Worm (Caenorhabditis elegans): Measurements from ENCODE around the gene W07G1.1.

The W07G1.1 gene

DNA sequence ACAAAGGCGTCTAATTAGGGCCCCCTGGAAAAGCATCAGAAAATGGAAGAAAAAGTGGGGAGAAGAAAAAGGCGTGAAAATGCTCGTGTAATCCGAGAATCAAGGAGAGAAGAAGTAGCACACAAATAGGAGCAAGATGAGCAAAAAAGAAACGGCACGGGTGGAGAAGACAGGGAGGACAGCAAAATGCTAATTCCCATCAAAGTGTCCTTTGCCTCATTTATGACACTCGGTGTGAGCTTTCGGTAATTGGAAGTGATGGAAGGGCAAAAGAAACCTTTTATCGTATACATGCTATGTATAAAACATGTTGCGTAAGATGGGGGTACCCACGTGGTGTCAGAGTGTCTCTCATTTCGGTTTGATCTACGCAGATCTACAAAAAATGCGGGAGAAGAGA lies 5.9 kb downstream of the W07G1.1 start:
- TF ChIP-seq sem-4 (tag; optimal IDR thresholded peaks at IDR 0.05) (no peak), lsy-2 (tag; optimal IDR thresholded peaks at IDR 0.05) (no peak), lin-13 (GFP tag; optimal IDR thresholded peaks at IDR 0.05) (no peak), crh-2 (tag; optimal IDR thresholded peaks at IDR 0.05) (no peak), peb-1 (tag; optimal IDR thresholded peaks at IDR 0.05) (no peak)

DNA sequence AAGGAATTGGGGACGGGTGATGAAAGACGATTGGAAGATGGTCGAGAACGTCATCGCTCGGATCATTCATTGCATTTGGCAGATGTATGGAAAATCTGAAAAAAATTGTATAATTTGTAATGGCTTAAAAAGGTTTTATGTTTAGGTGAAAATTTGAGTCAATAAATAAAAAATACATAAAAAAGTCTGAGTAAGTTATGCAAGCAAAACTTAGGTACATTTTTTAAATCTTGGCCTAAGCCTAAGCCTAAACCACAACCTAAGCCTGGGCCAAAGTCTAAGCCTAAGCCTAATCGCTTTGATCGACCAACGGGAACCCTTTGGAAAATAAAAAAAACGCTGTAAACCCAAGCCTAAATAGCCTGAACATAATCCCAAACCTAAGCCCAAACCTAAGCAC lies 7.5 kb downstream of the W07G1.1 start, which contains the start of gene hot-3:
Gene hot-3 (minus strand): TSS at position 101 of the 400 bp plus-strand sequence.
- no peak for TF ChIP-seq snpc-4 (tag; optimal IDR thresholded peaks at IDR 0.05)
- no peak for TF ChIP-seq lin-11 (tag; optimal IDR thresholded peaks at IDR 0.05)
- no peak for TF ChIP-seq ceh-82 (tag; optimal IDR thresholded peaks at IDR 0.05)
- no peak for TF ChIP-seq sma-9 (GFP tag; optimal IDR thresholded peaks at IDR 0.05)
- TF ChIP-seq sma-9 (tag; optimal IDR thresholded peaks at IDR 0.05), result no peak
- no peak for TF ChIP-seq ztf-4 (tag; optimal IDR thresholded peaks at IDR 0.05)
- no peak for TF ChIP-seq ceh-16 (tag; optimal IDR thresholded peaks at IDR 0.05)
- TF ChIP-seq aly-2 (tag; optimal IDR thresholded peaks at IDR 0.05), result no peak
- TF ChIP-seq lin-39 (tag; optimal IDR thresholded peaks at IDR 0.05), result no peak
- TF ChIP-seq alr-1 (tag; optimal IDR thresholded peaks at IDR 0.05), result no peak
- no peak for TF ChIP-seq nhr-77 (tag; optimal IDR thresholded peaks at IDR 0.05)
- no peak for TF ChIP-seq sma-3 (GFP tag; optimal IDR thresholded peaks at IDR 0.05)
- TF ChIP-seq nhr-237 (tag; optimal IDR thresholded peaks at IDR 0.05), result no peak
- no peak for TF ChIP-seq F13H6.1 (tag; optimal IDR thresholded peaks at IDR 0.05)
- TF ChIP-seq sem-4 (tag; optimal IDR thresholded peaks at IDR 0.05), result no peak
- TF ChIP-seq nhr-23 (tag; optimal IDR thresholded peaks at IDR 0.05), result no peak
- TF ChIP-seq mab-5 (tag; optimal IDR thresholded peaks at IDR 0.05), result no peak
- no peak for TF ChIP-seq crh-2 (tag; optimal IDR thresholded peaks at IDR 0.05)
- TF ChIP-seq ztf-1 (GFP tag; conservative IDR thresholded peaks at IDR 0.05), result no peak
- TF ChIP-seq lin-13 (GFP tag; optimal IDR thresholded peaks at IDR 0.05), result no peak

DNA sequence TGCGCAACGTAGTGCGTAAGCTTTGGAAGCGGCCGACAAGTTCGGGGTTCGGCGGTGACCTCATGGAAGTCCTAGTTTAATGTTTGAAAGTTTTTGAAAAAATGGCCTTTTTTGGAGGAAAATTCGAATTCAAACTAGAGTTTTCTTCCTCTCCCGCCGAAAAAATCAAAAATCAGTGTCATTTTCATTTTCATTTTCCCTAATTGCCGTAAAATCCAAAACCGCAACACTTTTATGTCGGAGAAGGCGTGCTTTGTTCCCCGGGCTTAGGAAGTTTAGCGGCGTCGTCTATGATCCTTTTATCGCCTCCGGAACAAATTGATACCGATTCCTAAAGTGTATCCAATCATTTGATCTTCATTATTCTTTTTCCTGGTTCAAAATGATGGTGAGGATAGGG lies 14.5 kb downstream of the W07G1.1 start, which contains the start of gene mltn-5:
Gene mltn-5 (plus strand): TSS at position 301 of the 400 bp plus-strand sequence.
- TF ChIP-seq peb-1 (tag; optimal IDR thresholded peaks at IDR 0.05), result no peak
- no peak for TF ChIP-seq elt-1 (tag; optimal IDR thresholded peaks at IDR 0.05)
- TF ChIP-seq ceh-82 (tag; optimal IDR thresholded peaks at IDR 0.05), result no peak
- no peak for TF ChIP-seq ztf-1 (GFP tag; conservative IDR thresholded peaks at IDR 0.05)
- TF ChIP-seq sma-3 (GFP tag; optimal IDR thresholded peaks at IDR 0.05), result no peak
- no peak for TF ChIP-seq lsy-2 (tag; optimal IDR thresholded peaks at IDR 0.05)
- TF ChIP-seq lin-13 (GFP tag; optimal IDR thresholded peaks at IDR 0.05), result no peak
- no peak for TF ChIP-seq nhr-129 (tag; optimal IDR thresholded peaks at IDR 0.05)
- no peak for TF ChIP-seq nhr-25 (tag; optimal IDR thresholded peaks at IDR 0.05)
- TF ChIP-seq sem-4 (tag; optimal IDR thresholded peaks at IDR 0.05), result no peak
- TF ChIP-seq blmp-1 (tag; optimal IDR thresholded peaks at IDR 0.05; ENCODE audit: insufficient read depth), result no peak
- no peak for TF ChIP-seq nhr-10 (tag; optimal IDR thresholded peaks at IDR 0.05)

DNA sequence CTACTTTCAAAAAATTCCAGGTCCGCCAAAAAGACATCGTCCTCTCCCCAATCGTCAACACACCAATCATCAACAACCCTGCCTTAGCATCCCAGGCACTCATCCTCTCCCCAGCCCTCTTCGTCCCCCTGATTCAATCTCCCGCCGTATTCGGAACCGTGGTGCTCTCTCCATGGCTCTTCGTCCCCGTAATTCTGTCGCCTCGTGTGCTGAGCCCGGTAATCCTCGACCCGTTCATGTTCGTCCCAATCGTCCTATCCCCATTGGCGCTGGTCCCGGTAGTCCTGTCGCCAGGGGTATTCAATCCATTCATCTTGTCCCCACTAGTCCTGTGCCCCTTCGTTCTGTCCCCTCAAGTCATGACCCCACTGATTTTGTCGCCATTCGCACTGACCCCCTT lies 20.3 kb downstream of the W07G1.1 start:
- TF ChIP-seq R02D3.7 (tag; optimal IDR thresholded peaks at IDR 0.05), result no peak
- TF ChIP-seq aly-2 (tag; optimal IDR thresholded peaks at IDR 0.05), result no peak
- TF ChIP-seq nhr-6 (tag; optimal IDR thresholded peaks at IDR 0.05), result no peak
- no peak for TF ChIP-seq nhr-11 (tag; optimal IDR thresholded peaks at IDR 0.05)

DNA sequence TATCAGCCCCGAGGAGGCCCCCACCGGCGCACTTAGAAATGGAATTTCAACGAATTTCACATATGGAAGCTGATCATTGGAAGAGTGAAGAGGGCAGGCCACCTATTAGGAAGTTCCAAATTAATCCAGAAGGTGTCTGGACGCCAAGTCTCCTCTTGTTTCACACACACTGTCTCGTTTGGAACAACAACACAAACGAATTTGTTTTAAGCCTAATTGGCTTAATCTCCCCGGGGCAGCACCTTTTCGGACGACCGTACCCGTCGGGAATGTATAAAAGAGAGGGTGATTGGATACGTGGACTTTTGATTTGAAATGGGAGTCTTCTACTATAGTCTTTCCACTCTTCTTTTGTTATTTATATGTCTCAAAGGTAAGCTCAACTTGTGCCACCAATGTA lies 23.4 kb downstream of the W07G1.1 start, which contains the start of gene mltn-3:
Gene mltn-3 (plus strand): TSS at position 301 of the 400 bp plus-strand sequence.
- TF ChIP-seq unc-62 (GFP tag; optimal IDR thresholded peaks at IDR 0.05), result no peak
- TF ChIP-seq crh-2 (tag; optimal IDR thresholded peaks at IDR 0.05), result no peak
- no peak for TF ChIP-seq F13H6.1 (tag; optimal IDR thresholded peaks at IDR 0.05)
- TF ChIP-seq C34F6.9 (tag; optimal IDR thresholded peaks at IDR 0.05), result no peak
- no peak for TF ChIP-seq ama-1 (optimal IDR thresholded peaks at IDR 0.05)
- TF ChIP-seq Y55F3AM.14 (GFP tag; optimal IDR thresholded peaks at IDR 0.05), result no peak
- no peak for TF ChIP-seq nhr-10 (tag; optimal IDR thresholded peaks at IDR 0.05)
- TF ChIP-seq lin-39 (tag; optimal IDR thresholded peaks at IDR 0.05), result no peak
- TF ChIP-seq unc-39 (tag; optimal IDR thresholded peaks at IDR 0.05), result no peak
- no peak for TF ChIP-seq ZK546.5 (tag; optimal IDR thresholded peaks at IDR 0.05)
- no peak for TF ChIP-seq nhr-23 (tag; optimal IDR thresholded peaks at IDR 0.05)
- no peak for TF ChIP-seq ztf-4 (tag; optimal IDR thresholded peaks at IDR 0.05)
- no peak for TF ChIP-seq elt-1 (tag; optimal IDR thresholded peaks at IDR 0.05)
- TF ChIP-seq nhr-129 (tag; optimal IDR thresholded peaks at IDR 0.05), result no peak
- TF ChIP-seq ceh-16 (tag; optimal IDR thresholded peaks at IDR 0.05), result no peak
- TF ChIP-seq nhr-25 (tag; optimal IDR thresholded peaks at IDR 0.05), result no peak

Data from whole organism, L2 larva.